Worm (Caenorhabditis elegans) whole organism, young adult: ENCODE measurements around the gene Y73B6BL.270.

Experiments used
- C17E4.6 ChIP-seq: fragments of 200-800 bp; sonication (Bioruptor generic); IDR thresholded peaks from 2 replicates; pipeline ENCODE4 v1.3.6; 2022; ENCODE audit warnings: missing genetic modification reagents, missing genetic modification characterization, missing compliant biosample characterization
- F23B12.7 ChIP-seq: sonication (generic microtip); optimal IDR thresholded peaks from 2 replicates; lab custom pipeline; 2017; ENCODE audit warnings: missing genetic modification characterization, mild to moderate bottlenecking, missing compliant biosample characterization, antibody characterized with exemption, moderate library complexity; ENCODE audit not compliant: insufficient read depth
- K11D2.4 ChIP-seq: fragments of 200-800 bp; sonication (Bioruptor generic); IDR thresholded peaks from 2 replicates; pipeline ENCODE4 v1.3.6; 2022; ENCODE audit warnings: missing genetic modification reagents, missing genetic modification characterization, missing compliant biosample characterization
- Y67H2A.10 ChIP-seq: fragments of 200-800 bp; sonication (Bioruptor generic); conservative IDR thresholded peaks from 2 replicates; pipeline ENCODE4 v1.3.6; 2022; ENCODE audit warnings: missing genetic modification reagents, missing genetic modification characterization, missing compliant biosample characterization
- ama-1 ChIP-seq, 3 experiments: fragments of 150-350 bp in 1 of 3; sonication (generic microtip) in 2 of 3; optimal IDR thresholded peaks; 2 replicates each; lab custom pipeline; 2014 to 2018; ENCODE audit warnings: missing biosample characterization in 2 of 3, missing genetic modification characterization in 2 of 3, missing genetic modification reagents in 2 of 3
- egrh-3 ChIP-seq: fragments of 200-800 bp; sonication (Bioruptor generic); IDR thresholded peaks from 2 replicates; pipeline ENCODE4 v1.3.6; 2022; ENCODE audit warnings: missing genetic modification reagents, missing genetic modification characterization, missing compliant biosample characterization
- fkh-3 ChIP-seq: sonication (generic microtip); optimal IDR thresholded peaks from 2 replicates; lab custom pipeline; 2016; ENCODE audit warnings: mild to moderate bottlenecking, missing genetic modification characterization, missing compliant biosample characterization
- him-1 ChIP-seq: sonication (generic microtip); optimal IDR thresholded peaks from 2 replicates; lab custom pipeline; 2016; ENCODE audit warnings: missing genotype, missing genetic modification reagents, missing genetic modification characterization, missing compliant biosample characterization
- snpc-4 ChIP-seq, 5 experiments: fragments of 150-350 bp in 1 of 5; sonication (generic microtip) in 4 of 5; optimal IDR thresholded peaks; 2 replicates each; lab custom pipeline; 2014 to 2018; ENCODE audit warnings: missing genetic modification characterization in 5 of 5, missing biosample characterization in 3 of 5, antibody characterized with exemption in 2 of 5, mild to moderate bottlenecking in 2 of 5, missing compliant biosample characterization in 2 of 5, missing genotype in 2 of 5, moderate library complexity in 2 of 5, missing genetic modification reagents in 1 of 5
- tbp1 ChIP-seq: fragments of 200-800 bp; sonication (Bioruptor generic); optimal IDR thresholded peaks from 2 replicates; lab custom pipeline; 2018; ENCODE audit warnings: mild to moderate bottlenecking, missing genetic modification characterization, missing compliant biosample characterization
- unc-130 ChIP-seq: sonication (generic microtip); optimal IDR thresholded peaks from 2 replicates; lab custom pipeline; 2016; ENCODE audit warnings: missing genetic modification reagents, missing genetic modification characterization, missing compliant biosample characterization
- unc-62 ChIP-seq: fragments of 150-350 bp; optimal IDR thresholded peaks from 2 replicates; lab custom pipeline; 2014; ENCODE audit warnings: missing biosample characterization, missing genetic modification reagents, missing genetic modification characterization
- ztf-3 ChIP-seq: fragments of 200-800 bp; sonication (Bioruptor generic); optimal IDR thresholded peaks from 2 replicates; lab custom pipeline; 2018; ENCODE audit warnings: mild to moderate bottlenecking, missing genetic modification characterization, missing compliant biosample characterization

DNA sequence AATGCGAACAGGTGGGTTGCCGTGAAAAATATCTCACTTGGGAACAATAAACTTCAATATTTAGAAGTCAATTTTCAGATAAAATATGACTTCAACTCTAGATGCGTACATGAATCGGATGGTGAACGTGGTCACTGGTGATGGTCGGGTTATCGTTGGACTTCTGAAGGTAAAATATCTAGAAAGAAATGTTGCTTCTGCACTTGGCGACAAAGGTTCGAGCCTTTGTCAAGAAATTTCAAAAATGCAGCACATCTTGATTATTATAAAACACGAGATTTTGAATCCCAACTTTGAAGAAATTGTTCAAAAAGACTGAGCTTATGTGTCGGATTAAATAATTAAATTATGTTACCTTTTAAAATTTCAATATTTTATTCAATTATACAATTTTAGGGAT, 38.7 kb upstream of the Y73B6BL.270 start, which contains the start of gene lsm-8:
- no peak for TF ChIP-seq him-1 (tag; lab: Kevin White, UChicago)
- no peak for TF ChIP-seq C17E4.6 (GFP tag; lab: Robert Waterston, UW)
- no peak for TF ChIP-seq tbp1 (GFP tag; lab: Kevin White, UChicago)
- TF ChIP-seq snpc-4 (GFP tag; optimal IDR thresholded peaks at IDR 0.05; lab: Kevin White, UChicago), result no peak
- TF ChIP-seq snpc-4 (tag; optimal IDR thresholded peaks at IDR 0.05; lab: Kevin White, UChicago), result no peak
- no peak for TF ChIP-seq unc-62
- no peak for TF ChIP-seq unc-130 (GFP tag; lab: Kevin White, UChicago)
- TF ChIP-seq egrh-3, result no peak
- no peak for TF ChIP-seq K11D2.4 (GFP tag; lab: Robert Waterston, UW)
- no peak for TF ChIP-seq ama-1 (optimal IDR thresholded peaks at IDR 0.05; lab: Kevin White, UChicago)
- TF ChIP-seq ama-1 (GFP tag; optimal IDR thresholded peaks at IDR 0.05; lab: Kevin White, UChicago), result no peak
- no peak for TF ChIP-seq fkh-3 (tag; lab: Kevin White, UChicago)
- TF ChIP-seq F23B12.7 (tag; lab: Kevin White, UChicago), result no peak
- no peak for TF ChIP-seq Y67H2A.10 (GFP tag; lab: Robert Waterston, UW)
- TF ChIP-seq ztf-3 (GFP tag; lab: Kevin White, UChicago), result no peak
